Worm (Caenorhabditis elegans): ENCODE measurements around the gene scl-2.

- no peak for TF ChIP-seq mdl-1 (tag; optimal IDR thresholded peaks at IDR 0.05)
- TF ChIP-seq elt-1 (tag; optimal IDR thresholded peaks at IDR 0.05), result no peak
- TF ChIP-seq nhr-67 (tag; optimal IDR thresholded peaks at IDR 0.05), result no peak
- TF ChIP-seq ceh-28 (tag; optimal IDR thresholded peaks at IDR 0.05), result no peak
- no peak for TF ChIP-seq zag-1 (tag; optimal IDR thresholded peaks at IDR 0.05)
- no peak for TF ChIP-seq pha-4 (tag; optimal IDR thresholded peaks at IDR 0.05)
These were observed 8.5 kb downstream of the scl-2 start for ce11 chrIV:13066044-13066443.

Data from whole organism, L3 larva.